Fruit fly (Drosophila melanogaster): ENCODE results near the gene CG14053.

The CG14053 gene

DNA sequence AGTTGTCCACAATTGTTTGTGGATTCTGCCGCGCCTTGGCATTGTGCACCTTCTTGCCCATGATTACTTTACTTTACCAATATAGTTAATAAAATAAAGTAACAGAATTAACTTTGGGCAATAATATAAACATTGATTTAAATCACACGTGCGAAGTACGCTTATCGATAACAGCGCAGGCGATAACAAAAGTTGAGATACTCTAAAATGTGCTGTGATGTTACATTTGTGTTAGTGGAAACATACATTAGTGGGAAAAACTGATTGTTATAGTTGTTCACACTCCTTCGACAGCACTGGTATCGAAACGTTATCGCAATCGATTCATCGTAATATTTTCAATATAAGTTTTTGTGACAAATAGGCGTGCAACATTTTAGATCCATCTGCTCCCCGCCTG is 48.1 kb upstream of the CG14053 start, which contains the start of gene kz (continued):
- TF ChIP-seq hth (optimal IDR thresholded peaks at IDR 0.05) (no peak), CG10267 (tag; optimal IDR thresholded peaks at IDR 0.05) (no peak), CG11456 (GFP tag; IDR thresholded peaks at IDR 0.05) (no peak), cad (GFP tag; optimal IDR thresholded peaks at IDR 0.05) (no peak), CG17385 (GFP tag; optimal IDR thresholded peaks at IDR 0.05) (no peak), CG10321 (GFP tag; IDR thresholded peaks at IDR 0.05) (no peak), ttk (GFP tag; IDR thresholded peaks at IDR 0.05) (no peak), CG2202 (tag; optimal IDR thresholded peaks at IDR 0.05) (no peak), CG4820 (GFP tag; optimal IDR thresholded peaks at IDR 0.05) (no peak), CG6765 (GFP tag; optimal IDR thresholded peaks at IDR 0.05) (no peak), al (GFP tag; IDR thresholded peaks at IDR 0.05) (no peak), bowl (GFP tag; IDR thresholded peaks at IDR 0.05) (no peak), CG1233 (GFP tag; optimal IDR thresholded peaks at IDR 0.05) (no peak), CG10565 (GFP tag; optimal IDR thresholded peaks at IDR 0.05) (no peak), hb (GFP tag; IDR thresholded peaks at IDR 0.05; ENCODE audit: partially characterized antibody) (peak; percentile 99), HLHmδ (GFP tag; optimal IDR thresholded peaks at IDR 0.05) (no peak), Dp (GFP tag; optimal IDR thresholded peaks at IDR 0.05) (peak; percentile 66), Neu2 (GFP tag; optimal IDR thresholded peaks at IDR 0.05; ENCODE audit: borderline replicate concordance) (no peak), eve (GFP tag; optimal IDR thresholded peaks at IDR 0.05) (no peak), B-H2 (GFP tag; optimal IDR thresholded peaks at IDR 0.05) (no peak), ems (GFP tag; optimal IDR thresholded peaks at IDR 0.05) (no peak), CG13775 (GFP tag; optimal IDR thresholded peaks at IDR 0.05) (no peak), Dek (tag; optimal IDR thresholded peaks at IDR 0.05) (no peak), cwo (GFP tag; optimal IDR thresholded peaks at IDR 0.05) (no peak), gcm2 (GFP tag; optimal IDR thresholded peaks at IDR 0.05) (no peak), Mad (GFP tag; optimal IDR thresholded peaks at IDR 0.05) (no peak), CG7556 (GFP tag; optimal IDR thresholded peaks at IDR 0.05) (no peak), CG12236 (GFP tag; optimal IDR thresholded peaks at IDR 0.05) (no peak), ATbp (GFP tag; optimal IDR thresholded peaks at IDR 0.05) (no peak), klu (GFP tag; IDR thresholded peaks at IDR 0.05) (no peak), nau (GFP tag; optimal IDR thresholded peaks at IDR 0.05) (no peak), CG13894 (tag; optimal IDR thresholded peaks at IDR 0.05) (no peak), rib (GFP tag; IDR thresholded peaks at IDR 0.05) (no peak), Scr (GFP tag; IDR thresholded peaks at IDR 0.05; ENCODE audit: partially characterized antibody) (peak; percentile 85), Sry-β (GFP tag; optimal IDR thresholded peaks at IDR 0.05) (no peak), CG14965 (GFP tag; optimal IDR thresholded peaks at IDR 0.05; ENCODE audit: borderline replicate concordance) (no peak), CG9797 (GFP tag; optimal IDR thresholded peaks at IDR 0.05) (peak; percentile 45), CG10274 (GFP tag; optimal IDR thresholded peaks at IDR 0.05) (no peak), CG15514 (GFP tag; optimal IDR thresholded peaks at IDR 0.05) (peak; percentile 74), CG7372 (GFP tag; IDR thresholded peaks at IDR 0.05) (no peak), CG2116 (GFP tag; optimal IDR thresholded peaks at IDR 0.05) (peak; percentile 81), CG4730 (GFP tag; IDR thresholded peaks at IDR 0.05) (no peak), CG18599 (GFP tag; optimal IDR thresholded peaks at IDR 0.05) (no peak), CG13624 (GFP tag; optimal IDR thresholded peaks at IDR 0.05) (no peak), CG17328 (GFP tag; IDR thresholded peaks at IDR 0.05) (no peak), CG12299 (tag; optimal IDR thresholded peaks at IDR 0.05) (no peak), Hey (tag; optimal IDR thresholded peaks at IDR 0.05) (no peak), Side (GFP tag; optimal IDR thresholded peaks at IDR 0.05) (no peak), exex (tag; optimal IDR thresholded peaks at IDR 0.05) (no peak), ab (GFP tag; optimal IDR thresholded peaks at IDR 0.05) (no peak), CG4617 (GFP tag; optimal IDR thresholded peaks at IDR 0.05; ENCODE audit: borderline replicate concordance) (peak; percentile 68), Fer2 (tag; optimal IDR thresholded peaks at IDR 0.05) (no peak)
